Worm (Caenorhabditis elegans): Measurements from ENCODE around the gene sdhd-1.

- TF ChIP-seq hmbx-1 (tag; optimal IDR thresholded peaks at IDR 0.05) (no peak), ama-1 (optimal IDR thresholded peaks at IDR 0.05) (peak; percentile 20), ceh-13 (GFP tag; optimal IDR thresholded peaks at IDR 0.05) (no peak), flt-1 (GFP tag; IDR thresholded peaks at IDR 0.05) (no peak), hnd-1 (tag; optimal IDR thresholded peaks at IDR 0.05) (no peak), B0310.2 (tag; optimal IDR thresholded peaks at IDR 0.05) (no peak), pes-1 (GFP tag; IDR thresholded peaks at IDR 0.05) (no peak), tra-4 (tag; optimal IDR thresholded peaks at IDR 0.05) (no peak), sea-1 (GFP tag; conservative IDR thresholded peaks at IDR 0.05) (no peak), hmg-4 (GFP tag; optimal IDR thresholded peaks at IDR 0.05) (peak; percentile 37), ets-7 (tag; optimal IDR thresholded peaks at IDR 0.05) (no peak)
These were observed 7.9 kb downstream of the sdhd-1 start for ce11 chrII:11041846-11042262.
